Worm (Caenorhabditis elegans): ENCODE measurements around the gene nspc-16.

nspc-16 gene

ce11 chrX:14559084-14559483 is 35.7 kb downstream of the nspc-16 start:
- no peak for TF ChIP-seq nhr-84 (tag; optimal IDR thresholded peaks at IDR 0.05)
- no peak for TF ChIP-seq dpl-1 (GFP tag; optimal IDR thresholded peaks at IDR 0.05)
- no peak for TF ChIP-seq mef-2 (tag; optimal IDR thresholded peaks at IDR 0.05)
- no peak for TF ChIP-seq nhr-47 (tag; optimal IDR thresholded peaks at IDR 0.05)
- no peak for TF ChIP-seq ceh-63 (GFP tag; optimal IDR thresholded peaks at IDR 0.05)
- TF ChIP-seq blmp-1 (tag; optimal IDR thresholded peaks at IDR 0.05): peak; percentile 72
- TF ChIP-seq nhr-20 (tag; optimal IDR thresholded peaks at IDR 0.05): no peak
- TF ChIP-seq grh-1 (GFP tag; IDR thresholded peaks at IDR 0.05): no peak
- no peak for TF ChIP-seq F16B12.6 (tag; optimal IDR thresholded peaks at IDR 0.05)
- no peak for TF ChIP-seq pag-3 (tag; optimal IDR thresholded peaks at IDR 0.05; ENCODE audit: borderline replicate concordance, insufficient read depth)
- peak in 1 of 3 experiments; percentile 26 for TF ChIP-seq ceh-82 (tag; optimal IDR thresholded peaks at IDR 0.05)
- TF ChIP-seq ztf-11 (tag; optimal IDR thresholded peaks at IDR 0.05): no peak
- TF ChIP-seq skn-1 (tag; optimal IDR thresholded peaks at IDR 0.05): peak; percentile 36
- no peak for TF ChIP-seq ces-1 (GFP tag; optimal IDR thresholded peaks at IDR 0.05)
- no peak for TF ChIP-seq C04F5.9 (tag; optimal IDR thresholded peaks at IDR 0.05)
- TF ChIP-seq vab-15 (tag; optimal IDR thresholded peaks at IDR 0.05): no peak
- no peak for TF ChIP-seq jun-1 (tag; optimal IDR thresholded peaks at IDR 0.05)

- TF ChIP-seq efl-1 (optimal IDR thresholded peaks at IDR 0.05) (no peak), efl-1 (GFP tag; optimal IDR thresholded peaks at IDR 0.05 in 1 of 2) (peak; percentile 3 to 93), C34B4.2 (tag; optimal IDR thresholded peaks at IDR 0.05) (no peak), C04F5.9 (tag; optimal IDR thresholded peaks at IDR 0.05) (no peak), dsc-1 (tag; optimal IDR thresholded peaks at IDR 0.05) (no peak), ets-5 (GFP tag; IDR thresholded peaks at IDR 0.05) (no peak), rnt-1 (tag; optimal IDR thresholded peaks at IDR 0.05) (peak; percentile 66), nhr-28 (tag; optimal IDR thresholded peaks at IDR 0.05) (no peak), grh-1 (GFP tag; IDR thresholded peaks at IDR 0.05) (0 out of 2 replicates have a peak, but pooled peaks have one; percentile 15), fkh-10 (GFP tag; optimal IDR thresholded peaks at IDR 0.05) (no peak), C16A3.4 (tag; optimal IDR thresholded peaks at IDR 0.05) (no peak), unc-98 (GFP tag; IDR thresholded peaks at IDR 0.05) (0 out of 2 replicates have a peak, but pooled peaks have one; percentile 20), mab-9 (GFP tag; IDR thresholded peaks at IDR 0.05) (no peak), nhr-19 (GFP tag; conservative IDR thresholded peaks at IDR 0.05) (peak; percentile 10; the same call in 1 of the 2 replicates), elt-3 (tag; optimal IDR thresholded peaks at IDR 0.05) (no peak), egl-27 (tag; optimal IDR thresholded peaks at IDR 0.05) (peak in 1 of 2 experiments; percentile 5), nhr-12 (tag; optimal IDR thresholded peaks at IDR 0.05) (no peak), snu-23 (GFP tag; optimal IDR thresholded peaks at IDR 0.05) (no peak), fos-1 (tag; optimal IDR thresholded peaks at IDR 0.05) (no peak), unc-130 (tag; optimal IDR thresholded peaks at IDR 0.05) (no peak)
Measured at ce11 chrX:14559519-14560296, 36.3 kb downstream of the nspc-16 start.

ce11 chrX:14560297-14560680 is 36.9 kb downstream of the nspc-16 start:
- TF ChIP-seq dpl-1 (GFP tag; optimal IDR thresholded peaks at IDR 0.05) (peak; percentile 28 to 40 (median 36)), ceh-90 (tag; optimal IDR thresholded peaks at IDR 0.05) (no peak), lir-3 (tag; optimal IDR thresholded peaks at IDR 0.05; ENCODE audit: poor library complexity) (peak; percentile 63), nhr-77 (tag; optimal IDR thresholded peaks at IDR 0.05) (peak; percentile 95), Y116A8C.19 (tag; optimal IDR thresholded peaks at IDR 0.05; ENCODE audit: borderline replicate concordance) (no peak), unc-30 (tag; optimal IDR thresholded peaks at IDR 0.05) (no peak), nhr-85 (tag) (peak; percentile 98), efl-3 (GFP tag; optimal IDR thresholded peaks at IDR 0.05) (no peak), sptf-1 (tag; optimal IDR thresholded peaks at IDR 0.05) (no peak), vab-15 (tag; optimal IDR thresholded peaks at IDR 0.05) (peak; percentile 0), tlp-1 (tag; optimal IDR thresholded peaks at IDR 0.05) (no peak), ztf-11 (tag; optimal IDR thresholded peaks at IDR 0.05) (no peak), ceh-63 (GFP tag; optimal IDR thresholded peaks at IDR 0.05) (no peak), elt-3 (tag; optimal IDR thresholded peaks at IDR 0.05) (peak in 4 of 6 experiments; percentile 55 to 88 (median 85)), hpl-2 (GFP tag; optimal IDR thresholded peaks at IDR 0.05) (no peak), sup-37 (GFP tag; optimal IDR thresholded peaks at IDR 0.05) (peak; percentile 49), snpc-4 (tag; optimal IDR thresholded peaks at IDR 0.05) (no peak), lsy-2 (tag; optimal IDR thresholded peaks at IDR 0.05) (peak; percentile 72 to 82), swsn-7 (tag; optimal IDR thresholded peaks at IDR 0.05) (peak; percentile 85), F16B12.6 (tag; optimal IDR thresholded peaks at IDR 0.05) (no peak), fkh-8 (tag; optimal IDR thresholded peaks at IDR 0.05) (peak; percentile 96)
